Worm (Caenorhabditis elegans): Measurements from ENCODE around the gene srt-69.
A peak's percentile ranks its signal among the peaks of the same experiment; 100 is the strongest.

Gene srt-69

DNA sequence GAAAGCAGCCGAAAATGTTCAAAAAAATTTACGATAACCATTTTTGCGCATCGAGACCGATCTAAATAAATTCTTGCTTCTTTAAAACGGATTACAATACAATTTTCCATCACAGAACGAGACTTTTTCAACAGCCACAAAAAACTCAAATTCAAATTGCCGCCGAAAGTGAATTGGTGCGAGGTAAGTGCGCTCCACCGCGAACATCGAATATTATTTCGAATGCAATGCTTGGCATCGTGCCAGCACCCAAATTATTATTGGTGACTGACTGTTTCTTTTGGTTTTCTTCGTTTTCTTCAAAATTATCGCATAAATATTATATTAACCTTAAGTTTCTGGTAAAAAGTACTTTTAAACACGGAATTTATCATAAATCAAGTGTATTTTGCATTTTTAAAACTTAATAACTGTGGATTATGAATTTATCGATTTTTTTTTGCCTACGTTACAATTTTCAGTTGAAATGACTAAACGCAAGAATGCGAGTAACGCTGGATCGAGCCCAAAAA lies 3.6 kb upstream of the srt-69 start, which contains the start of gene penr-1:
TSS of gene penr-1 (plus strand) at position 462 of the 512 bp plus-strand sequence.
- no peak for TF ChIP-seq fkh-4 (tag; optimal IDR thresholded peaks at IDR 0.05; ENCODE audit: borderline replicate concordance)
- TF ChIP-seq nhr-84 (tag; optimal IDR thresholded peaks at IDR 0.05): no peak
- TF ChIP-seq fkh-10 (GFP tag; optimal IDR thresholded peaks at IDR 0.05): peak; percentile 6
- TF ChIP-seq ets-5 (GFP tag; IDR thresholded peaks at IDR 0.05): no peak
- TF ChIP-seq ztf-11 (tag; optimal IDR thresholded peaks at IDR 0.05): no peak
- TF ChIP-seq pax-3 (tag; optimal IDR thresholded peaks at IDR 0.05): no peak
- peak; percentile 96 to 98 for TF ChIP-seq lin-35 (GFP tag; optimal IDR thresholded peaks at IDR 0.05)
- TF ChIP-seq lin-13 (GFP tag; optimal IDR thresholded peaks at IDR 0.05): peak; percentile 37
- TF ChIP-seq nhr-20 (tag; optimal IDR thresholded peaks at IDR 0.05): peak; percentile 67
- peak; percentile 88 to 94 (median 92) for TF ChIP-seq dpl-1 (GFP tag; optimal IDR thresholded peaks at IDR 0.05)
- TF ChIP-seq tlp-1 (tag; optimal IDR thresholded peaks at IDR 0.05): no peak
- no peak for TF ChIP-seq snpc-4 (tag; optimal IDR thresholded peaks at IDR 0.05)
- peak; percentile 75 for TF ChIP-seq nhr-85 (tag)
- peak; percentile 51 to 74 for TF ChIP-seq lsy-2 (tag; optimal IDR thresholded peaks at IDR 0.05)
- TF ChIP-seq nhr-237 (tag; optimal IDR thresholded peaks at IDR 0.05): peak; percentile 6
- peak; percentile 71 for TF ChIP-seq nhr-47 (tag; optimal IDR thresholded peaks at IDR 0.05)
- TF ChIP-seq rnt-1 (tag; optimal IDR thresholded peaks at IDR 0.05): peak; percentile 61
- no peak for TF ChIP-seq C34B4.2 (tag; optimal IDR thresholded peaks at IDR 0.05)
- TF ChIP-seq mdl-1 (tag; optimal IDR thresholded peaks at IDR 0.05): peak in 1 of 2 experiments; percentile 29
- TF ChIP-seq fos-1 (tag; optimal IDR thresholded peaks at IDR 0.05): no peak
- no peak for TF ChIP-seq hlh-17 (GFP tag; optimal IDR thresholded peaks at IDR 0.05; ENCODE audit: borderline replicate concordance)
- TF ChIP-seq nhr-71 (tag; optimal IDR thresholded peaks at IDR 0.05): peak; percentile 75
- TF ChIP-seq unc-86 (tag; optimal IDR thresholded peaks at IDR 0.05): peak; percentile 35
- TF ChIP-seq skn-1 (tag; optimal IDR thresholded peaks at IDR 0.05): peak; percentile 38
- peak; percentile 55 for TF ChIP-seq xbp-1 (tag; optimal IDR thresholded peaks at IDR 0.05)
- no peak for TF ChIP-seq nhr-12 (tag; optimal IDR thresholded peaks at IDR 0.05)
- peak; percentile 20 for TF ChIP-seq lin-39 (tag; optimal IDR thresholded peaks at IDR 0.05)
- no peak for TF ChIP-seq unc-30 (tag; optimal IDR thresholded peaks at IDR 0.05)
- peak; percentile 34 for TF ChIP-seq nhr-90 (tag; optimal IDR thresholded peaks at IDR 0.05; ENCODE audit: poor library complexity)
- peak; percentile 23 for TF ChIP-seq jun-1 (tag; optimal IDR thresholded peaks at IDR 0.05)
- no peak for TF ChIP-seq aha-1 (tag; optimal IDR thresholded peaks at IDR 0.05)
- no peak for TF ChIP-seq C04F5.9 (tag; optimal IDR thresholded peaks at IDR 0.05)
- TF ChIP-seq unc-130 (tag; optimal IDR thresholded peaks at IDR 0.05): peak; percentile 69
- TF ChIP-seq unc-98 (GFP tag; IDR thresholded peaks at IDR 0.05): no peak
- TF ChIP-seq mef-2 (tag; optimal IDR thresholded peaks at IDR 0.05): no peak
- no peak for TF ChIP-seq F16B12.6 (tag; optimal IDR thresholded peaks at IDR 0.05)
- TF ChIP-seq C16A3.4 (tag; optimal IDR thresholded peaks at IDR 0.05): peak; percentile 67
- no peak for TF ChIP-seq alr-1 (tag; optimal IDR thresholded peaks at IDR 0.05; ENCODE audit: borderline replicate concordance)
- peak; percentile 16 for TF ChIP-seq irx-1 (tag; optimal IDR thresholded peaks at IDR 0.05)
- no peak for TF ChIP-seq nhr-28 (tag; optimal IDR thresholded peaks at IDR 0.05)
- TF ChIP-seq mab-9 (GFP tag; IDR thresholded peaks at IDR 0.05): no peak
- TF ChIP-seq ceh-88 (GFP tag; IDR thresholded peaks at IDR 0.05): no peak
- TF ChIP-seq nhr-77 (tag; optimal IDR thresholded peaks at IDR 0.05): peak; percentile 42
- TF ChIP-seq egl-27 (tag; optimal IDR thresholded peaks at IDR 0.05): no peak
- TF ChIP-seq blmp-1 (tag; optimal IDR thresholded peaks at IDR 0.05): peak; percentile 33
- peak; percentile 59 for TF ChIP-seq tbx-2 (tag; optimal IDR thresholded peaks at IDR 0.05)
- no peak for TF ChIP-seq ztf-4 (tag; optimal IDR thresholded peaks at IDR 0.05)
- no peak for TF ChIP-seq sox-4 (tag; optimal IDR thresholded peaks at IDR 0.05)
- no peak for TF ChIP-seq pqm-1 (tag; optimal IDR thresholded peaks at IDR 0.05)
- TF ChIP-seq sup-37 (GFP tag; optimal IDR thresholded peaks at IDR 0.05): no peak
- TF ChIP-seq dsc-1 (tag; optimal IDR thresholded peaks at IDR 0.05): peak; percentile 50
- TF ChIP-seq Y116A8C.19 (tag; optimal IDR thresholded peaks at IDR 0.05; ENCODE audit: borderline replicate concordance): no peak
- no peak for TF ChIP-seq isw-1 (GFP tag; IDR thresholded peaks at IDR 0.05)
